Fruit fly (Drosophila melanogaster) whole organism, prepupa: Measurements from ENCODE around the gene CG6937.

Experiments used
- CG10631 ChIP-seq: fragments of 200-800 bp; sonication (Bioruptor generic); optimal IDR thresholded peaks from 2 replicates; lab custom pipeline; 2016; ENCODE audit warnings: missing biosample characterization, missing genetic modification characterization
- CG10669 ChIP-seq: fragments of 200-800 bp; sonication (Bioruptor generic); optimal IDR thresholded peaks from 3 replicates; lab custom pipeline; 2018; ENCODE audit warnings: missing biosample characterization, mild to moderate bottlenecking, missing genetic modification characterization, moderate library complexity
- CG11294 ChIP-seq: fragments of 200-800 bp; sonication (Bioruptor generic); IDR thresholded peaks from 2 replicates; pipeline ENCODE4 v1.3.6; 2022; ENCODE audit warnings: missing biosample characterization, missing genetic modification characterization
- CG11762 ChIP-seq: fragments of 200-800 bp; sonication (Bioruptor generic); optimal IDR thresholded peaks from 3 replicates; lab custom pipeline; 2016; ENCODE audit warnings: missing biosample characterization, missing genetic modification characterization; ENCODE audit not compliant: insufficient read depth
- CG11902 ChIP-seq: fragments of 200-800 bp; sonication (Bioruptor generic); optimal IDR thresholded peaks from 3 replicates; lab custom pipeline; 2016; ENCODE audit warnings: missing biosample characterization, missing genetic modification characterization
- CG1621 ChIP-seq: fragments of 200-800 bp; sonication (Bioruptor generic); optimal IDR thresholded peaks from 3 replicates; lab custom pipeline; 2018; ENCODE audit warnings: missing biosample characterization, mild to moderate bottlenecking, missing genetic modification characterization
- CG16779 ChIP-seq: fragments of 200-800 bp; sonication (Bioruptor generic); optimal IDR thresholded peaks from 3 replicates; lab custom pipeline; 2017; ENCODE audit warnings: missing biosample characterization, mild to moderate bottlenecking, missing genetic modification characterization
- CG3032 ChIP-seq: fragments of 200-800 bp; optimal IDR thresholded peaks from 2 replicates; lab custom pipeline; 2019; ENCODE audit warnings: missing biosample characterization, mild to moderate bottlenecking, missing genetic modification characterization, moderate library complexity
- CG32006 ChIP-seq: fragments of 200-800 bp; sonication (Bioruptor generic); optimal IDR thresholded peaks from 3 replicates; lab custom pipeline; 2017; ENCODE audit warnings: missing biosample characterization, mild to moderate bottlenecking, missing genetic modification characterization
- CG34406 ChIP-seq: fragments of 200-800 bp; sonication (Bioruptor generic); optimal IDR thresholded peaks from 3 replicates; lab custom pipeline; 2016; ENCODE audit warnings: missing biosample characterization, missing genetic modification characterization
- CG3919 ChIP-seq: fragments of 200-800 bp; sonication (Bioruptor generic); optimal IDR thresholded peaks from 3 replicates; lab custom pipeline; 2016; ENCODE audit warnings: missing biosample characterization, missing genetic modification characterization
- CG6276 ChIP-seq: fragments of 200-800 bp; sonication (Bioruptor generic); optimal IDR thresholded peaks from 2 replicates; lab custom pipeline; 2017; ENCODE audit warnings: missing biosample characterization, mild to moderate bottlenecking, missing genetic modification characterization
- CG6792 ChIP-seq: fragments of 200-800 bp; sonication (Bioruptor generic); optimal IDR thresholded peaks from 3 replicates; lab custom pipeline; 2016; ENCODE audit warnings: missing biosample characterization, missing genetic modification characterization
- CG6808 ChIP-seq: fragments of 200-800 bp; sonication (Bioruptor generic); optimal IDR thresholded peaks from 3 replicates; lab custom pipeline; 2017; ENCODE audit warnings: missing biosample characterization, missing genetic modification characterization, mild to moderate bottlenecking, moderate library complexity, missing genetic modification reagents
- CG6854 ChIP-seq: fragments of 200-800 bp; sonication (Bioruptor generic); optimal IDR thresholded peaks from 2 replicates; lab custom pipeline; 2017; ENCODE audit warnings: missing biosample characterization, mild to moderate bottlenecking, missing genetic modification characterization
- CG8119 ChIP-seq: fragments of 200-800 bp; sonication (Bioruptor generic); IDR thresholded peaks from 3 replicates; pipeline ENCODE4 v1.3.6; 2022; ENCODE audit warnings: missing biosample characterization, missing genetic modification characterization
- CG9139 ChIP-seq: fragments of 200-800 bp; sonication (Bioruptor generic); optimal IDR thresholded peaks from 3 replicates; lab custom pipeline; 2017; ENCODE audit warnings: missing biosample characterization, mild to moderate bottlenecking, missing genetic modification characterization
- Eip75B ChIP-seq: fragments of 200-800 bp; sonication (Bioruptor generic); optimal IDR thresholded peaks from 3 replicates; lab custom pipeline; 2016; ENCODE audit warnings: missing biosample characterization, missing genetic modification characterization
- Eip78C ChIP-seq: fragments of 200-800 bp; sonication (Bioruptor generic); peaks from one replicate; lab custom pipeline; 2016; ENCODE audit warnings: missing biosample characterization, missing genetic modification characterization
- Ets21C ChIP-seq: fragments of 200-800 bp; sonication (Bioruptor generic); optimal IDR thresholded peaks from 3 replicates; lab custom pipeline; 2016; ENCODE audit warnings: missing biosample characterization, missing genetic modification characterization
- Ets96B ChIP-seq: fragments of 200-800 bp; optimal IDR thresholded peaks from 2 replicates; lab custom pipeline; 2019; ENCODE audit warnings: missing biosample characterization, mild to moderate bottlenecking, missing genetic modification characterization, moderate library complexity
- Hr38 ChIP-seq: sonication (Bioruptor generic); optimal IDR thresholded peaks from 2 replicates; lab custom pipeline; 2016; ENCODE audit warnings: missing biosample characterization, missing genetic modification characterization
- Hr39 ChIP-seq: fragments of 200-800 bp; sonication (Bioruptor generic); optimal IDR thresholded peaks from 2 replicates; lab custom pipeline; 2016; ENCODE audit warnings: missing biosample characterization, missing genetic modification characterization
- Met ChIP-seq: fragments of 200-800 bp; sonication (Bioruptor generic); optimal IDR thresholded peaks from 3 replicates; lab custom pipeline; 2016; ENCODE audit warnings: missing biosample characterization, missing genetic modification characterization
- OdsH ChIP-seq: fragments of 200-800 bp; sonication (Bioruptor generic); optimal IDR thresholded peaks from 3 replicates; lab custom pipeline; 2016; ENCODE audit warnings: missing biosample characterization, missing genetic modification characterization
- Smox ChIP-seq: fragments of 200-800 bp; sonication (Bioruptor generic); optimal IDR thresholded peaks from 3 replicates; lab custom pipeline; 2016; ENCODE audit warnings: missing biosample characterization, missing genetic modification characterization
- Sox102F ChIP-seq: fragments of 200-800 bp; sonication (Bioruptor generic); optimal IDR thresholded peaks from 2 replicates; lab custom pipeline; 2016; ENCODE audit warnings: missing biosample characterization, mild to moderate bottlenecking, missing genetic modification characterization
- Sox14 ChIP-seq: fragments of 200-800 bp; sonication (Bioruptor generic); optimal IDR thresholded peaks from 3 replicates; lab custom pipeline; 2016; ENCODE audit warnings: missing biosample characterization, missing genetic modification characterization
- Sox15 ChIP-seq: fragments of 200-800 bp; sonication (Bioruptor generic); optimal IDR thresholded peaks from 3 replicates; lab custom pipeline; 2016; ENCODE audit warnings: missing biosample characterization, missing genetic modification characterization
- achi ChIP-seq: fragments of 200-800 bp; sonication (Bioruptor generic); optimal IDR thresholded peaks from 3 replicates; lab custom pipeline; 2016; ENCODE audit warnings: missing biosample characterization, missing genetic modification characterization
- acj6 ChIP-seq: fragments of 200-800 bp; sonication (Bioruptor generic); optimal IDR thresholded peaks from 3 replicates; lab custom pipeline; 2016; ENCODE audit warnings: missing biosample characterization, missing genetic modification characterization
- cyc ChIP-seq: fragments of 200-800 bp; sonication (Bioruptor generic); optimal IDR thresholded peaks from 3 replicates; lab custom pipeline; 2016; ENCODE audit warnings: missing biosample characterization, missing genetic modification characterization
- dsx ChIP-seq: fragments of 200-800 bp; optimal IDR thresholded peaks from 3 replicates; lab custom pipeline; 2019; ENCODE audit warnings: missing biosample characterization, mild to moderate bottlenecking, missing genetic modification characterization, moderate library complexity; ENCODE audit not compliant: poor library complexity, severe bottlenecking
- eg ChIP-seq: fragments of 200-800 bp; sonication (Bioruptor generic); IDR thresholded peaks from 3 replicates; pipeline ENCODE4 v1.3.6; 2022; ENCODE audit warnings: missing biosample characterization, missing genetic modification characterization
- esn ChIP-seq: fragments of 200-800 bp; sonication (Bioruptor generic); optimal IDR thresholded peaks from 2 replicates; lab custom pipeline; 2016; ENCODE audit warnings: missing biosample characterization, mild to moderate bottlenecking, missing genetic modification characterization, moderate library complexity
- fd85E ChIP-seq: fragments of 200-800 bp; sonication (Bioruptor generic); optimal IDR thresholded peaks from 3 replicates; lab custom pipeline; 2016; ENCODE audit warnings: missing biosample characterization, missing genetic modification characterization
- fkh ChIP-seq: fragments of 200-800 bp; sonication (Bioruptor generic); optimal IDR thresholded peaks from 3 replicates; lab custom pipeline; 2017; ENCODE audit warnings: missing biosample characterization, mild to moderate bottlenecking, missing genetic modification characterization, moderate library complexity
- lz ChIP-seq: fragments of 200-800 bp; sonication (Bioruptor generic); optimal IDR thresholded peaks from 3 replicates; lab custom pipeline; 2016; ENCODE audit warnings: missing biosample characterization, missing genetic modification characterization
- net ChIP-seq: fragments of 200-800 bp; sonication (Bioruptor generic); optimal IDR thresholded peaks from 3 replicates; lab custom pipeline; 2016; ENCODE audit warnings: missing biosample characterization, missing genetic modification characterization
- pdm3 ChIP-seq: fragments of 200-800 bp; sonication (Bioruptor generic); optimal IDR thresholded peaks from 3 replicates; lab custom pipeline; 2016; ENCODE audit warnings: missing biosample characterization, missing genetic modification characterization
- spab ChIP-seq: fragments of 200-800 bp; sonication (Bioruptor generic); optimal IDR thresholded peaks from 2 replicates; lab custom pipeline; 2017; ENCODE audit warnings: missing biosample characterization, mild to moderate bottlenecking, missing genetic modification characterization, missing genetic modification reagents
- svp ChIP-seq: fragments of 200-800 bp; sonication (Bioruptor generic); peaks from one replicate; lab custom pipeline; 2016; ENCODE audit warnings: missing biosample characterization, missing genetic modification characterization
- vri ChIP-seq: fragments of 200-800 bp; sonication (Bioruptor generic); optimal IDR thresholded peaks from 3 replicates; lab custom pipeline; 2016; ENCODE audit warnings: missing biosample characterization, mild to moderate bottlenecking, missing genetic modification characterization

The CG6937 gene

dm6 chr3R:22594257-22594656 lies 9.7 kb downstream of the CG6937 start (continued):
- TF ChIP-seq eg (GFP tag; lab: Robert Waterston, UW): peak; percentile 77; the same call in 2 of the 3 replicates
- no peak for TF ChIP-seq svp
- no peak for TF ChIP-seq Met (GFP tag; lab: Kevin White, UChicago)
- peak; percentile 7 for TF ChIP-seq CG3919 (GFP tag; lab: Kevin White, UChicago)
- no peak for TF ChIP-seq CG16779 (tag; lab: Kevin White, UChicago)
- TF ChIP-seq CG10669: no peak
- TF ChIP-seq fkh: no peak
- TF ChIP-seq cyc (GFP tag; lab: Kevin White, UChicago): no peak
- peak; percentile 6 for TF ChIP-seq CG10631 (GFP tag; lab: Kevin White, UChicago)
- peak; percentile 78 for TF ChIP-seq CG32006 (GFP tag; lab: Kevin White, UChicago)
- no peak for TF ChIP-seq CG9139 (GFP tag; lab: Kevin White, UChicago)
- no peak for TF ChIP-seq vri (GFP tag; lab: Kevin White, UChicago)
- TF ChIP-seq CG3032 (tag; lab: Kevin White, UChicago): no peak
- TF ChIP-seq Eip78C: peak; percentile 63
- no peak for TF ChIP-seq CG11762 (GFP tag; lab: Kevin White, UChicago)
- TF ChIP-seq Sox15 (GFP tag; lab: Kevin White, UChicago): no peak
- TF ChIP-seq CG1621 (tag; lab: Kevin White, UChicago): no peak
- TF ChIP-seq CG11902 (GFP tag; lab: Kevin White, UChicago): no peak

- TF ChIP-seq vri (GFP tag; lab: Kevin White, UChicago) (peak; percentile 51), OdsH (no peak), fkh (peak; percentile 32), Eip78C (peak; percentile 31), eg (GFP tag; lab: Robert Waterston, UW) (no peak)
- TF ChIP-seq, all 60 proteins: peak for 3
Measured at dm6 chr3R:22595293-22595868, 10.8 kb downstream of the CG6937 start.

dm6 chr3R:22596450-22596849 lies 11.9 kb downstream of the CG6937 start:
- TF ChIP-seq spab (GFP tag; lab: Kevin White, UChicago) (no peak), fkh (peak; percentile 95)

dm6 chr3R:22597344-22597954 lies 12.9 kb downstream of the CG6937 start:
- TF ChIP-seq CG6276 (GFP tag; lab: Kevin White, UChicago) (no peak), Eip75B (GFP tag; lab: Kevin White, UChicago) (no peak), dsx (GFP tag; lab: Kevin White, UChicago) (no peak), fd85E (GFP tag; lab: Kevin White, UChicago) (no peak), achi (no peak), CG9139 (GFP tag; lab: Kevin White, UChicago) (no peak), Sox102F (GFP tag; lab: Kevin White, UChicago) (no peak), CG32006 (GFP tag; lab: Kevin White, UChicago) (peak; percentile 91), Met (GFP tag; lab: Kevin White, UChicago) (no peak), esn (GFP tag; lab: Kevin White, UChicago) (no peak), svp (no peak), CG11902 (GFP tag; lab: Kevin White, UChicago) (no peak), Smox (GFP tag; lab: Kevin White, UChicago) (no peak), lz (GFP tag; lab: Kevin White, UChicago) (no peak), acj6 (GFP tag; lab: Kevin White, UChicago) (no peak), CG6808 (GFP tag; lab: Kevin White, UChicago) (no peak), fkh (no peak), Hr39 (GFP tag; lab: Kevin White, UChicago) (no peak), CG8119 (peak; percentile 90), eg (GFP tag; lab: Robert Waterston, UW) (peak; percentile 94), CG6792 (no peak), Sox14 (GFP tag; lab: Kevin White, UChicago) (no peak), spab (GFP tag; lab: Kevin White, UChicago) (no peak), CG3032 (tag; lab: Kevin White, UChicago) (no peak), vri (GFP tag; lab: Kevin White, UChicago) (no peak), CG11294 (peak; percentile 76), net (GFP tag; lab: Kevin White, UChicago) (peak; percentile 58), Sox15 (GFP tag; lab: Kevin White, UChicago) (no peak), CG34406 (GFP tag; lab: Kevin White, UChicago) (no peak), Hr38 (GFP tag; lab: Kevin White, UChicago) (peak; percentile 44), pdm3 (no peak), Ets96B (no peak), CG6854 (GFP tag; lab: Kevin White, UChicago) (no peak), CG10669 (no peak), Ets21C (GFP tag; lab: Kevin White, UChicago) (no peak)
